Fruit fly (Drosophila melanogaster): Measurements from ENCODE around the gene ScpX.

dm6 chr2L:18882734-18883133, 51.7 kb downstream of the ScpX start:
- no peak for TF ChIP-seq net (GFP tag; optimal IDR thresholded peaks at IDR 0.05)
- TF ChIP-seq ss (GFP tag; optimal IDR thresholded peaks at IDR 0.05): no peak
- no peak for TF ChIP-seq Gug (GFP tag; IDR thresholded peaks at IDR 0.05)
- no peak for TF ChIP-seq CG31627 (GFP tag; optimal IDR thresholded peaks at IDR 0.05)
- TF ChIP-seq CG15336 (GFP tag; IDR thresholded peaks at IDR 0.05): no peak
- no peak for TF ChIP-seq Ets96B (tag; optimal IDR thresholded peaks at IDR 0.05)
- TF ChIP-seq CG7368 (GFP tag; optimal IDR thresholded peaks at IDR 0.05): no peak
- no peak for TF ChIP-seq Hr38 (GFP tag; optimal IDR thresholded peaks at IDR 0.05)
- no peak for TF ChIP-seq Sox14 (GFP tag; optimal IDR thresholded peaks at IDR 0.05)
- no peak for TF ChIP-seq OdsH (GFP tag; optimal IDR thresholded peaks at IDR 0.05)
- TF ChIP-seq CG6163 (GFP tag; IDR thresholded peaks at IDR 0.05): no peak

Data from whole organism, prepupa.